Worm (Caenorhabditis elegans) whole organism, young adult: ENCODE measurements around the gene T21D9.2.

ENCODE experiments used
- F57C9.4 ChIP-seq: sonication (generic microtip); optimal IDR thresholded peaks from 2 replicates; lab custom pipeline; 2017; ENCODE audit warnings: mild to moderate bottlenecking, missing genetic modification characterization, missing compliant biosample characterization
- Y53F4B.3 ChIP-seq: fragments of 200-800 bp; sonication (Bioruptor generic); IDR thresholded peaks from 2 replicates; pipeline ENCODE4 v1.3.6; 2022; ENCODE audit warnings: missing genetic modification reagents, missing genetic modification characterization, missing compliant biosample characterization
- ama-1 ChIP-seq, 3 experiments: fragments of 150-350 bp in 1 of 3; sonication (generic microtip) in 2 of 3; optimal IDR thresholded peaks; 2 replicates each; lab custom pipeline; 2014 to 2018; ENCODE audit warnings: missing biosample characterization in 2 of 3, missing genetic modification characterization in 2 of 3, missing genetic modification reagents in 2 of 3
- hsf-1 ChIP-seq: fragments of 200-800 bp; sonication (Bioruptor generic); IDR thresholded peaks from 2 replicates; pipeline ENCODE4 v1.3.6; 2022; ENCODE audit warnings: missing genetic modification reagents, missing genetic modification characterization, missing compliant biosample characterization
- snpc-3.4 ChIP-seq: sonication (generic microtip); optimal IDR thresholded peaks from 2 replicates; lab custom pipeline; 2017; ENCODE audit warnings: missing genetic modification characterization, mild to moderate bottlenecking, missing compliant biosample characterization, antibody characterized with exemption, moderate library complexity, missing genotype, missing genetic modification reagents
- snpc-4 ChIP-seq, 5 experiments: fragments of 150-350 bp in 1 of 5; sonication (generic microtip) in 4 of 5; optimal IDR thresholded peaks; 2 replicates each; lab custom pipeline; 2014 to 2018; ENCODE audit warnings: missing genetic modification characterization in 5 of 5, missing biosample characterization in 3 of 5, antibody characterized with exemption in 2 of 5, mild to moderate bottlenecking in 2 of 5, missing compliant biosample characterization in 2 of 5, missing genotype in 2 of 5, moderate library complexity in 2 of 5, missing genetic modification reagents in 1 of 5
- unc-130 ChIP-seq: sonication (generic microtip); optimal IDR thresholded peaks from 2 replicates; lab custom pipeline; 2016; ENCODE audit warnings: missing genetic modification reagents, missing genetic modification characterization, missing compliant biosample characterization
- ztf-3 ChIP-seq: fragments of 200-800 bp; sonication (Bioruptor generic); optimal IDR thresholded peaks from 2 replicates; lab custom pipeline; 2018; ENCODE audit warnings: mild to moderate bottlenecking, missing genetic modification characterization, missing compliant biosample characterization

DNA sequence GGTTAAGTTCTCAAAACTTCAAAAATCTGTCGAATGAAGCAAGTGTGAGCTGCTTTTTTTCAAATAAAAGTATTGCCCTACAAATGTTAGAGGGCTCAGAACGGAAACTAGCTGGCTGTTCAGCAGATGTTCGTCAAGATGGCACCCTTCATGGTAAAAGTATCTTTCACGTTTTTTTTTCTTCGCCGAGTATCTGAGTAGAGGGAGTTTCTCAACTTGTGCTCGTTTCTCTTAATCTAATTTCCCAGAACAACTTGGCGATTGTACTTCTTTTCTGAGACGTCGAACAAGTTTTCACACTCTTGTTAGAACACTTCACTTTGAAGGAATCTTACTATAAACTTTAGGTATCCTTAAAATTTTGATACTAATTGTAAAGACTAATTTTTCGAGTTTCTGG, 9.0 kb downstream of the T21D9.2 start:
- TF ChIP-seq unc-130 (GFP tag; lab: Kevin White, UChicago) (no peak), Y53F4B.3 (no peak), snpc-4 (GFP tag; optimal IDR thresholded peaks at IDR 0.05; lab: Kevin White, UChicago) (no peak), snpc-4 (tag; optimal IDR thresholded peaks at IDR 0.05; lab: Kevin White, UChicago) (no peak), ama-1 (optimal IDR thresholded peaks at IDR 0.05; lab: Kevin White, UChicago) (no peak), ama-1 (GFP tag; optimal IDR thresholded peaks at IDR 0.05; lab: Kevin White, UChicago) (no peak), ztf-3 (GFP tag; lab: Kevin White, UChicago) (no peak), snpc-3.4 (no peak), F57C9.4 (no peak), hsf-1 (no peak)
